Worm (Caenorhabditis elegans): ENCODE measurements around the gene otpl-4.

otpl-4 gene

ce11 chrV:8537031-8537430, at the start of gene otpl-4:
Gene otpl-4, plus strand, starts transcription at chrV:8537331.
- TF ChIP-seq W03F9.2 (tag; optimal IDR thresholded peaks at IDR 0.05), result no peak
- no peak for TF ChIP-seq him-1 (tag; optimal IDR thresholded peaks at IDR 0.05)
- no peak for TF ChIP-seq dao-5 (tag; optimal IDR thresholded peaks at IDR 0.05)

- no peak for TF ChIP-seq dao-5 (tag; optimal IDR thresholded peaks at IDR 0.05)
- no peak for TF ChIP-seq him-1 (tag; optimal IDR thresholded peaks at IDR 0.05)
- TF ChIP-seq W03F9.2 (tag; optimal IDR thresholded peaks at IDR 0.05), result no peak
Observed at ce11 chrV:8494260-8494939, 42.7 kb upstream of the otpl-4 start, which contains the start of gene pxn-1. Gene pxn-1, plus strand, starts transcription at chrV:8494889.

ce11 chrV:8495106-8495505, 42.0 kb upstream of the otpl-4 start:
- TF ChIP-seq him-1 (tag; optimal IDR thresholded peaks at IDR 0.05), result no peak
- TF ChIP-seq dao-5 (tag; optimal IDR thresholded peaks at IDR 0.05), result no peak
- no peak for TF ChIP-seq W03F9.2 (tag; optimal IDR thresholded peaks at IDR 0.05)

DNA sequence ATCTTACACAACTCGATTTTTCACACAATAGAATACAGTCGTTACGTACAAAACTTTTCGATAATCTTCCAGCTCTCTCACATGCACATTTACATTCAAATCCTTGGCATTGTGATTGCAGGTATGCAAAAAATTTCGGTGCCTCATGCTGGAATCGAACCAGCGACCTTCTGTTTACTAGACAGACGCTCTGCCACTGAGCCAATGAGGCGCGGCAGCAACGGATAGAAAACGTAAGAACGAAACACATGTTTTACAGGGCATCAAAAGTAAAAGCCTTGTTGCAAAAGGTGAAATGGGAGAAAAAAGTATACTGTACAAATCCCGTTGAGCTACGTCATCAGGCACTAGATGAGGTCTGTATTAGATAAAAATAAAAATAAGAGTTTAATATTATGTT, 41.2 kb upstream of the otpl-4 start:
- TF ChIP-seq him-1 (tag; optimal IDR thresholded peaks at IDR 0.05), result no peak
- TF ChIP-seq dao-5 (tag; optimal IDR thresholded peaks at IDR 0.05), result no peak
- no peak for TF ChIP-seq W03F9.2 (tag; optimal IDR thresholded peaks at IDR 0.05)

DNA sequence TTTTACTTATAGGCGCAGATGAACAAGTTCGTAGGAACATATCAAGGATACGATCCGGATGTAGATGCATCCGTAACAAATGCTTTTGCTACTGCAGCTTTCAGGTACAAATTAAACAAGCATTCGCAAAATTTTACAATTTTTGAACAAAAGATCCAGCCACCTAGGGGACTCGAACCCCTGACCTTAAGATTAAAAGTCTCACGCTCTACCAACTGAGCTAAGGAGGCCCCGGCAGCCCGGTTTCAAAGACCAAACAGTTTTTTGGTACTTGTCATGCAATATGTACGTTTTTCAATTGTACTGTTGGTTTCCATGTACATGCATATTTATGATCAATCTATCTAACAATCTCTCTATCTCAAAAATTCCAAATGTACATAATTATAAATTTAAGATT, 37.7 kb upstream of the otpl-4 start:
- TF ChIP-seq W03F9.2 (tag; optimal IDR thresholded peaks at IDR 0.05), result no peak
- no peak for TF ChIP-seq him-1 (tag; optimal IDR thresholded peaks at IDR 0.05)
- TF ChIP-seq dao-5 (tag; optimal IDR thresholded peaks at IDR 0.05), result no peak

DNA sequence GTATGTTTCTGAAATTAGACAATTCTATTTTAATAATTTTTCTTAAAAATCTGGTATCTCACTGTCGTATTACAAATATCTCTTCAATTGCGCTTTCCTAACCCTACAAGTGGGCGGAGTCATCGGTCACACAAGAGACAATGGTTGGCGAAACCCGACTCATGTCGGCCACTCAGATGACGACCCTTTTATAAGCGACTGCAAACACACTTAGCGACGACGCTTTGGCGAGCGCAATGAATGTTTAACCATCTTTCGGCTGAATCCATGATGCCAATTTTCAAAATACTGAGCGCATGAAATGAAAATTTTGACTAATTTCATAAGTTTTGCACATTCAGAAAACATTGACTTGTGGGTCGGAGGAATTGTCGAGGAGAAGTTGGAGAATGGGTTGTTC, 36.8 kb upstream of the otpl-4 start:
- TF ChIP-seq W03F9.2 (tag; optimal IDR thresholded peaks at IDR 0.05) (peak; percentile 84), him-1 (tag; optimal IDR thresholded peaks at IDR 0.05) (peak; percentile 97), dao-5 (tag; optimal IDR thresholded peaks at IDR 0.05) (peak; percentile 96)

DNA sequence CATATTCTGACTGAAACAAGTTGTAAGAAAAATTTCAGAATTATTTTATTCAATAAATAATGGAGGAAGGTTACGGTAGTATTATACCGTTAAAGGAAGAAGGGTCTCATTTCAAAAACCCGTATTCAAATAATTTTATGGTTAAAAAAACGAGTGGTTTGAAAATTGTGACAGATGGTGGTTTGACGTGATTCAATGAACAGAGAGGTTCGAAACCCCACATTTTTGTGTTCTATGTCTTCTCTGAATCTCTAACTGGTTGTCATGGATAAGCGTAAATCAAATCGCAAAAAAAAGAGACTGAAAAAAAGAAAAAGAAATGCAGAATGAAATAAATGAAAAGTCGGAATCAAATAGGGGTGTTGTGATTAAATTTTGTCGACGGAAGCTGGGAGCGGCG, 29.8 kb upstream of the otpl-4 start, which contains the start of gene ZK994.6:
ZK994.6 (minus strand) TSS at position 101 of the 400 bp plus-strand sequence.
- no peak for TF ChIP-seq W03F9.2 (tag; optimal IDR thresholded peaks at IDR 0.05)

DNA sequence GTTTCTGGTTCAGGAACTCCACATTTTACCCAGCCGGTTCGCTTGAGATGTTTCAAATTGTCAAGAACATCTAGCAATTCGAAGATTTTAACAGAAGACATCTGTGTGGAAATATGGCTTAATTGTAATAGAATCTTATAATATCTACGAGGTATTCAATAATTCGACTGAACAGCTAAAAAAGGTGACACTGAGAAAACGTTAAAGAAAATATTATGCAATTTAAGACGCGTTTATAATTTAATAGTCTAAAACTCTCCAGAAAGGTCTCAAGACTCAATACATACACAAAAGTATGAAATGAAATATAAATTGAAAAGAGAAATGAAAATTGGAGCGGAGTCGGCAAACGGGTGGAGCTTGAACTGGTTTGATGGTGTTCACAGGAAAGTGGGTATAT, 23.8 kb upstream of the otpl-4 start, which contains the start of gene F45F2.9:
F45F2.9 (minus strand) TSS at position 101 of the 400 bp plus-strand sequence.
- TF ChIP-seq him-1 (tag; optimal IDR thresholded peaks at IDR 0.05), result no peak
- no peak for TF ChIP-seq dao-5 (tag; optimal IDR thresholded peaks at IDR 0.05)
- no peak for TF ChIP-seq W03F9.2 (tag; optimal IDR thresholded peaks at IDR 0.05)

DNA sequence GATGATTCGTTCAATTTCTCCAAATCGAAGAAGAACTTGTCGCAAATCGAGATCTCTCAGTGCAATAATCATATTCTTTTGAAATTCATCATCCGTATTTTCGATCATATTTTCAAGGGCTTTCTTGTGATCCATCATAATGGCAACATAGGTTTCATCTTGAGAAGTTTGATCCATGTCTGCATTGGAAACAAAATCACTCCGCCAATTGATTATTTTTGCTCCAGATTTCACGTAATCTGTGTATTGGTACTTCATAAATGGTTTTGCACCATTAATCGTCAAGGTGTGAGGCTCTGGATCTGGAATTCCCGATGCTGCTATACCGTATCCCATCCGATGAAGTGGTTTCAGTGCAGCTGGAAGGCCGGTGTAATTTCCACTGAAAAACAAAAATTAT, 20.7 kb upstream of the otpl-4 start:
- TF ChIP-seq W03F9.2 (tag; optimal IDR thresholded peaks at IDR 0.05), result no peak
- TF ChIP-seq him-1 (tag; optimal IDR thresholded peaks at IDR 0.05), result no peak
- TF ChIP-seq dao-5 (tag; optimal IDR thresholded peaks at IDR 0.05), result no peak

DNA sequence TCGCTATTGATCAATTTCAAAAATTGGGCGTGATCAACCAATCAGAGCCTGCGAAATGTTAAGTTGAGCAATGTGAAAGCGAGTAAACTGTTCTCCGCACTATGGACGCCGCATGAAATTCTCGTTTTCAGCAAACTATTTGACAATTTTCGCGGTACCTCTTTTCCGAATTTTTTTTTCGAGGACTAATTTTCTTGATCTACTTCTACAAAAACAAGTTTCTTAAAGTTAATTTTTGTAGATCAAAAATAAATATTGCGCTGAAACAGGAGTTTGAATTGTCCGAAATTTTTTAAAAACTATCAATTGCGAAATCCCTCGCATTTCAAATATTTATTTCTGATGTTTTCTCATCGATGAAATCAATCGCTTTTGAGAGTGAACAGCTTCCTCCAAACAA, 19.4 kb upstream of the otpl-4 start:
- TF ChIP-seq dao-5 (tag; optimal IDR thresholded peaks at IDR 0.05), result no peak
- no peak for TF ChIP-seq him-1 (tag; optimal IDR thresholded peaks at IDR 0.05)
- TF ChIP-seq W03F9.2 (tag; optimal IDR thresholded peaks at IDR 0.05), result no peak

DNA sequence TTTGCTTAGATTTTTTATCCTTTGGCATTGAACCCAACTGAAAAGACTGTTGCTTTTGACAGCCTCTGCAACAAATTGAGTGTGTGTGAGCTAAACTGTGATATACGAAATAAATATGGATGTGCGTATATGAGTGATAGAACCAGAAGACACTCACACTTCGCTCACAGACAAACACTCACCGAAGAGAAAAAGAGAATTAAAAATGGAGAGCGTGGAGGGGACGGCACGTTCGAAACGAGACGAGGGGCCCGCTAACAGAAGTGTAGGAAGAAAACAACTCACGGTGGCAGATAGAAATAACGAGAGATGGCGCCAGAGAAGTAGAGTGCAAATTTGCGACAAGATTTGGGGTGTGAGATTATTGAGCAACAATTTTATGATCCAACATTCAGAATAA, 18.8 kb upstream of the otpl-4 start:
- TF ChIP-seq W03F9.2 (tag; optimal IDR thresholded peaks at IDR 0.05), result no peak
- TF ChIP-seq dao-5 (tag; optimal IDR thresholded peaks at IDR 0.05), result no peak
- no peak for TF ChIP-seq him-1 (tag; optimal IDR thresholded peaks at IDR 0.05)

ce11 chrV:8518822-8519392, 18.2 kb upstream of the otpl-4 start, which contains the start of gene F45F2.10:
Gene F45F2.10, minus strand, starts transcription at chrV:8518872.
- no peak for TF ChIP-seq W03F9.2 (tag; optimal IDR thresholded peaks at IDR 0.05)
- TF ChIP-seq him-1 (tag; optimal IDR thresholded peaks at IDR 0.05), result no peak
- TF ChIP-seq dao-5 (tag; optimal IDR thresholded peaks at IDR 0.05), result no peak

DNA sequence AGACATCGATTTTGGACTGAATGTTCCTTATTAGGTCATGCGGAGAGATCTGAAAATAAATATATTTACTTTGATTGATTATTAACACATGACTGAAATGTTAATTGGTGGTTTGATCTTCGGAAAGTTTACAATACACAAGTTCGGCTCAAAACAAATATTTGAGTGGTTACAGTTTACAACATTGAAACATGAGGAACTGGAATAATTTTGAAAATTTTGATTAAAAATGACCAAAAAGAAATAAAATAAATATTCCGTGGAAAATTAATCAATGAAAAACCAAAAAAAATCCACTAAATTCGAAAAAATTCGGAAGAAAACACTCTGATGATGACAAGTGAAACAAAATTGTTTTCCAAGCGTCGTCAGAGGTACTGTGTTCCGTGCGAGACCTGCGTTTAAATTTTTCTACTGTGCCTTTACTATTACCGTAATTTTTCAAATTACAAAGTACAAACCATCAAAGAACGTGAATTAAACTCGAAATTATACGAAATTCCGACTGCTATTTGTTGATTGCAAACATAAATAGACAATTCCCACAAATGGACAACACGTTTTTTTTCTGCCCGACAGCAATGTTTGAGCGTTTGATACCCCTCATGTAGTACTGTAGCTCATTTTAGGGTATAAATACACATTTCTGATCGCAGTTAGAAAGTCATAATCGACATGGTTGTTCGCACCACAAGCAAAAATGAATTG, 16.1 kb upstream of the otpl-4 start, which contains the start of the genes F45F2.11 and otpl-7:
F45F2.11 (minus strand) TSS at position 51 of the 708 bp plus-strand sequence.
otpl-7 (plus strand) TSS at position 658 of the 708 bp plus-strand sequence.
- TF ChIP-seq dao-5 (tag; optimal IDR thresholded peaks at IDR 0.05), result no peak
- TF ChIP-seq W03F9.2 (tag; optimal IDR thresholded peaks at IDR 0.05), result no peak
- TF ChIP-seq him-1 (tag; optimal IDR thresholded peaks at IDR 0.05), result no peak

DNA sequence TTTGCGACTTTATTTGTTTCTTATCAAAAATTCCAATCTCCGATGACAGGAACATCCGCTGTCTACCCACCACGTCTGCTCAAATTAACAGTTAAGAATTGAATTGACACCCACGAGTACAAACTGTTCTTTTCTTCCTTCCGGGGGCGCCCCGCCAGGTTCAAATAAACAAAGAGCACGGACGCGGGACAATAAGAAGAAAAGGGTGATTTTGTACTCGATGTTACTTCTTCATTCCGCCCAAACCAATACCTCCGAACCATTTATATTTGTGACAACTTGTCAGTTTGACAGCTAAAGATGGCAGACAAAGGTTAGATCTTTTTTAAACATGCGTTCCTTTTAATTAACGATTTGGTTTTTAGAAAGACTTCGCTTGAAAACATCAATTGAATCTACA, 11.4 kb upstream of the otpl-4 start, which contains the start of gene otpl-6:
otpl-6 (plus strand) TSS at position 301 of the 400 bp plus-strand sequence.
- TF ChIP-seq W03F9.2 (tag; optimal IDR thresholded peaks at IDR 0.05) (no peak), him-1 (tag; optimal IDR thresholded peaks at IDR 0.05) (no peak), dao-5 (tag; optimal IDR thresholded peaks at IDR 0.05) (no peak)

All from whole organism, L4/young adult.